Fruit fly (Drosophila melanogaster): ENCODE data around the gene Gr22d.

DNA sequence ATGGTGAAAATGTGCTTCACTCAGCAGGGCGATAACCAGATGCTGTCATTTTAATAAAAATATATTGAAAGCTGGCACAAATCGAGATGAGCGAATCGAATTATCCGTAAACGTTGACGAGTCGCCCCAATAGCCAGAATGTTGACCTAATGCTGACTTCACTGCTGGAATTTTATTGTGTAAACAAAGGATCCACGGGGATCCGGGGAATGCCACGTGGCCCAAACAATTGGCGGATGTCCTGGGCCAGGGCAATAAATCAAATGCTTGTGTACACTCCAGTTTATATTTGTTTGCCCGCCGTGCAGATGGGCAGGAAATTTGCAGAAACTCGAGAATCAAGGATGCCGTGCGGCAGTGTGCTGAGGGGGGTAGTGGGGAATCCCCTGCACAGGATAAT, 2.2 kb downstream of the Gr22d start:
- no peak for TF ChIP-seq CTCF (optimal IDR thresholded peaks at IDR 0.05)
- TF ChIP-seq CG8478 (optimal IDR thresholded peaks at IDR 0.05): no peak
